Worm (Caenorhabditis elegans) whole organism, early embryonic: Measurements from ENCODE around the gene F21C10.7.

Experiments
- F13C5.2 ChIP-seq: sonication (generic microtip); optimal IDR thresholded peaks from 2 replicates; lab custom pipeline; 2017; ENCODE audit warnings: mild to moderate bottlenecking, missing genetic modification characterization, inconsistent platforms, missing compliant biosample characterization
- aly-1 ChIP-seq: sonication (generic microtip); optimal IDR thresholded peaks from 2 replicates; lab custom pipeline; 2016; ENCODE audit warnings: missing genetic modification characterization, missing compliant biosample characterization
- ama-1 ChIP-seq: fragments of 150-350 bp; optimal IDR thresholded peaks from 2 replicates; lab custom pipeline; 2014
- ets-7 ChIP-seq: sonication (generic microtip); optimal IDR thresholded peaks from 2 replicates; lab custom pipeline; 2016; ENCODE audit warnings: missing genotype, missing genetic modification characterization, missing compliant biosample characterization
- flt-1 ChIP-seq: fragments of 200-800 bp; sonication (Bioruptor generic); IDR thresholded peaks from 2 replicates; pipeline ENCODE4 v1.3.6; 2022; ENCODE audit warnings: missing genetic modification characterization, missing compliant biosample characterization
- hmbx-1 ChIP-seq: sonication (generic microtip); optimal IDR thresholded peaks from 2 replicates; lab custom pipeline; 2016; ENCODE audit warnings: mild to moderate bottlenecking, missing genetic modification characterization, missing compliant biosample characterization
- hnd-1 ChIP-seq: sonication (generic microtip); optimal IDR thresholded peaks from 2 replicates; lab custom pipeline; 2016; ENCODE audit warnings: missing genetic modification characterization, missing compliant biosample characterization
- pes-1 ChIP-seq: fragments of 200-800 bp; sonication (Bioruptor generic); IDR thresholded peaks from 2 replicates; pipeline ENCODE4 v1.3.6; 2022; ENCODE audit warnings: missing genetic modification reagents, missing genetic modification characterization, missing compliant biosample characterization
- scrt-1 ChIP-seq: fragments of 200-800 bp; sonication (Bioruptor generic); IDR thresholded peaks from 2 replicates; pipeline ENCODE4 v1.3.6; 2022; ENCODE audit warnings: missing genetic modification characterization, missing compliant biosample characterization
- tbx-11 ChIP-seq: fragments of 200-800 bp; sonication (Bioruptor generic); IDR thresholded peaks from 2 replicates; pipeline ENCODE4 v1.3.6; 2022; ENCODE audit warnings: missing genetic modification characterization, missing compliant biosample characterization
- tbx-37 ChIP-seq: fragments of 200-800 bp; sonication (Bioruptor generic); conservative IDR thresholded peaks from 2 replicates; pipeline ENCODE4 v1.3.6; 2022; ENCODE audit warnings: missing genetic modification reagents, missing genetic modification characterization, missing compliant biosample characterization
- tra-4 ChIP-seq: sonication (generic microtip); optimal IDR thresholded peaks from 2 replicates; lab custom pipeline; 2017; ENCODE audit warnings: missing genetic modification characterization, missing compliant biosample characterization

- TF ChIP-seq aly-1 (tag; lab: Kevin White, UChicago) (no peak), tra-4 (tag; lab: Kevin White, UChicago) (no peak), ama-1 (lab: Kevin White, UChicago) (no peak), ets-7 (tag; lab: Kevin White, UChicago) (no peak), flt-1 (GFP tag; lab: Robert Waterston, UW) (no peak), tbx-11 (GFP tag; lab: Robert Waterston, UW) (no peak), hmbx-1 (tag; lab: Kevin White, UChicago) (no peak), pes-1 (no peak), F13C5.2 (tag; lab: Kevin White, UChicago) (no peak), tbx-37 (GFP tag; lab: Robert Waterston, UW) (no peak), hnd-1 (tag; lab: Kevin White, UChicago) (no peak), scrt-1 (no peak)
Measured at ce11 chrV:9143896-9144295, 31.3 kb downstream of the F21C10.7 start.
